Worm (Caenorhabditis elegans): ENCODE data around the gene cutl-5.

DNA sequence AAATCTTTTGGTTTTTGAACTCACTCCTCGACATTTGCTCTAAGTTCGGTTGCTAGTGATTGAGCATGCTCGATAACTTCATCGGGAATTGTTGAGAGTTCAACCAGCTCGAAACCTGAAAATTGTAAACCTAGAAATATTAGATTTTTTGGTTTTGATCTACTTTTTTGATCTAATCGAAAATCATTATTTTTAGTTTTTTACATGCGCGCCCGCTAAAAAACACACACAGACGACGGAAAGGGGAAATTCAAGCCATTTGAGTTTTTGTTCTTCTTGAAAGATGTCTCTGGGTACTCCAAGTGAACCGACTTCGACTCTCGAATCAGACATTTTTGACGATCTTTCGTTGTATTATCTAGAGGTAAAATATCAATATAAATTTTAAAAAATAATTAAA is 50.3 kb downstream of the cutl-5 start, which contains the start of gene nos-2:
- TF ChIP-seq tbx-8 (GFP tag; optimal IDR thresholded peaks at IDR 0.05), result no peak
- no peak for TF ChIP-seq sem-2 (GFP tag; optimal IDR thresholded peaks at IDR 0.05)
- TF ChIP-seq lin-13 (tag; optimal IDR thresholded peaks at IDR 0.05), result no peak
- TF ChIP-seq nhr-28 (tag; optimal IDR thresholded peaks at IDR 0.05), result no peak
- no peak for TF ChIP-seq elt-3 (tag; optimal IDR thresholded peaks at IDR 0.05)
- no peak for TF ChIP-seq snpc-4 (tag; optimal IDR thresholded peaks at IDR 0.05)

Measured in whole organism, mixed stage, embryonic.